Worm (Caenorhabditis elegans) whole organism, L3 larva: ENCODE data around the gene H29C22.1.

Experiments
- R02D3.7 ChIP-seq: fragments of 150-350 bp; optimal IDR thresholded peaks from 2 replicates; lab custom pipeline; 2014; ENCODE audit warnings: missing biosample characterization, missing genetic modification characterization
- ZK546.5 ChIP-seq: sonication (generic microtip); optimal IDR thresholded peaks from 2 replicates; lab custom pipeline; 2017; ENCODE audit warnings: missing biosample characterization, missing genetic modification characterization
- ama-1 ChIP-seq: fragments of 150-350 bp; optimal IDR thresholded peaks from 2 replicates; lab custom pipeline; 2018
- ceh-28 ChIP-seq: fragments of 150-350 bp; optimal IDR thresholded peaks from 2 replicates; lab custom pipeline; 2014; ENCODE audit warnings: missing biosample characterization, missing genetic modification reagents, missing genetic modification characterization
- ceh-9 ChIP-seq: sonication (generic microtip); optimal IDR thresholded peaks from 2 replicates; lab custom pipeline; 2018; ENCODE audit warnings: missing biosample characterization, missing genetic modification characterization
- daf-12 ChIP-seq: fragments of 150-350 bp; optimal IDR thresholded peaks from 2 replicates; lab custom pipeline; 2014; ENCODE audit warnings: missing biosample characterization, missing genetic modification reagents, missing genetic modification characterization
- egl-27 ChIP-seq: sonication (generic microtip); optimal IDR thresholded peaks from 4 replicates; lab custom pipeline; 2017; ENCODE audit warnings: missing biosample characterization, missing genetic modification reagents, missing genetic modification characterization
- elt-1 ChIP-seq: fragments of 150-350 bp; optimal IDR thresholded peaks from 2 replicates; lab custom pipeline; 2014; ENCODE audit warnings: missing biosample characterization, missing genetic modification characterization
- elt-2 ChIP-seq: sonication (generic microtip); optimal IDR thresholded peaks from 2 replicates; lab custom pipeline; 2016; ENCODE audit warnings: missing genetic modification reagents, mild to moderate bottlenecking, missing genetic modification characterization, missing compliant biosample characterization
- elt-3 ChIP-seq, 3 experiments: fragments of 150-350 bp in 1 of 3; sonication (generic microtip) in 2 of 3; optimal IDR thresholded peaks; 2 replicates in 2 of 3; 4 replicates in 1 of 3; lab custom pipeline; 2014 to 2017; ENCODE audit warnings: missing biosample characterization in 3 of 3, missing genetic modification characterization in 3 of 3
- eor-1 ChIP-seq, 2 experiments: fragments of 150-350 bp; optimal IDR thresholded peaks; 2 replicates each; lab custom pipeline; 2014 to 2018; ENCODE audit warnings: missing biosample characterization in 2 of 2, missing genetic modification characterization in 2 of 2
- fkh-2 ChIP-seq: fragments of 150-350 bp; optimal IDR thresholded peaks from 2 replicates; lab custom pipeline; 2014; ENCODE audit warnings: missing biosample characterization, missing genetic modification reagents, missing genetic modification characterization
- hmg-11 ChIP-seq: sonication (generic microtip); optimal IDR thresholded peaks from 2 replicates; lab custom pipeline; 2016; ENCODE audit warnings: missing genetic modification characterization, missing compliant biosample characterization
- jun-1 ChIP-seq: fragments of 150-350 bp; optimal IDR thresholded peaks from 2 replicates; lab custom pipeline; 2014; ENCODE audit warnings: missing biosample characterization, missing genetic modification reagents, missing genetic modification characterization
- lin-15B ChIP-seq: fragments of 150-350 bp; optimal IDR thresholded peaks from 2 replicates; lab custom pipeline; 2014; ENCODE audit warnings: missing biosample characterization, missing genetic modification characterization
- lin-39 ChIP-seq: fragments of 150-350 bp; optimal IDR thresholded peaks from 2 replicates; lab custom pipeline; 2018; ENCODE audit warnings: missing biosample characterization, missing genetic modification reagents, missing genetic modification characterization
- lsy-12 ChIP-seq: sonication (generic microtip); optimal IDR thresholded peaks from 2 replicates; lab custom pipeline; 2016; ENCODE audit warnings: mild to moderate bottlenecking, missing genetic modification characterization, missing compliant biosample characterization
- mdl-1 ChIP-seq: fragments of 150-350 bp; optimal IDR thresholded peaks from 2 replicates; lab custom pipeline; 2014; ENCODE audit warnings: missing biosample characterization, missing genetic modification characterization
- mml-1 ChIP-seq: fragments of 150-350 bp; sonication (generic microtip); optimal IDR thresholded peaks from 3 replicates; lab custom pipeline; 2014; ENCODE audit warnings: missing biosample characterization, missing genetic modification characterization
- nfya-1 ChIP-seq: sonication (generic microtip); optimal IDR thresholded peaks from 2 replicates; lab custom pipeline; 2017; ENCODE audit warnings: missing genetic modification characterization, mild to moderate bottlenecking, missing compliant biosample characterization, antibody characterized with exemption, moderate library complexity; ENCODE audit not compliant: insufficient read depth
- nhr-11 ChIP-seq: fragments of 150-350 bp; optimal IDR thresholded peaks from 2 replicates; lab custom pipeline; 2014; ENCODE audit warnings: missing biosample characterization, missing genetic modification characterization
- nhr-23 ChIP-seq: fragments of 150-350 bp; optimal IDR thresholded peaks from 2 replicates; lab custom pipeline; 2014; ENCODE audit warnings: missing biosample characterization, missing genetic modification reagents, missing genetic modification characterization
- nhr-25 ChIP-seq: sonication (generic microtip); optimal IDR thresholded peaks from 2 replicates; lab custom pipeline; 2017; ENCODE audit warnings: missing biosample characterization, missing genetic modification characterization
- nhr-43 ChIP-seq: sonication (generic microtip); optimal IDR thresholded peaks from 2 replicates; lab custom pipeline; 2016; ENCODE audit warnings: mild to moderate bottlenecking, missing genetic modification characterization, missing compliant biosample characterization; ENCODE audit not compliant: poor library complexity, severe bottlenecking
- nhr-77 ChIP-seq: fragments of 150-350 bp; optimal IDR thresholded peaks from 2 replicates; lab custom pipeline; 2014; ENCODE audit warnings: missing biosample characterization, missing genetic modification characterization
- pha-4 ChIP-seq: fragments of 150-350 bp; optimal IDR thresholded peaks from 2 replicates; lab custom pipeline; 2014; ENCODE audit warnings: missing biosample characterization, missing genetic modification reagents, missing genetic modification characterization
- pqm-1 ChIP-seq: fragments of 150-350 bp; optimal IDR thresholded peaks from 2 replicates; lab custom pipeline; 2017; ENCODE audit warnings: missing biosample characterization, missing genetic modification characterization, inconsistent platforms
- sea-2 ChIP-seq: fragments of 150-350 bp; sonication (generic microtip); optimal IDR thresholded peaks from 4 replicates; lab custom pipeline; 2014; ENCODE audit warnings: missing biosample characterization, missing genetic modification reagents, missing genetic modification characterization
- zag-1 ChIP-seq: fragments of 150-350 bp; optimal IDR thresholded peaks from 2 replicates; lab custom pipeline; 2014; ENCODE audit warnings: missing biosample characterization, missing genetic modification characterization

H29C22.1 gene

ce11 chrX:9324962-9325361, 13.8 kb upstream of the H29C22.1 start:
- TF ChIP-seq ama-1, result no peak
- TF ChIP-seq lsy-12 (tag; lab: Kevin White, UChicago), result no peak
- no peak for TF ChIP-seq ceh-9 (tag; lab: Kevin White, UChicago)
- no peak for TF ChIP-seq mdl-1
- TF ChIP-seq zag-1, result no peak
- TF ChIP-seq elt-1 (tag; lab: Kevin White, UChicago), result no peak
- no peak for TF ChIP-seq eor-1 (tag; optimal IDR thresholded peaks at IDR 0.05; lab: Kevin White, UChicago)
- no peak for TF ChIP-seq lin-39 (tag; lab: Kevin White, UChicago)
- TF ChIP-seq nhr-25, result no peak

ce11 chrX:9319080-9319479, 8.0 kb upstream of the H29C22.1 start, which contains the start of gene npr-7:
Gene npr-7, minus strand, starts transcription at chrX:9319180.
- TF ChIP-seq lin-39 (tag; lab: Kevin White, UChicago) (no peak), pha-4 (tag; lab: Kevin White, UChicago) (no peak), nhr-43 (tag; lab: Kevin White, UChicago) (no peak), nfya-1 (tag; lab: Kevin White, UChicago) (no peak), pqm-1 (tag; lab: Kevin White, UChicago) (no peak), nhr-23 (tag; lab: Kevin White, UChicago) (no peak), nhr-11 (no peak), zag-1 (no peak), lsy-12 (tag; lab: Kevin White, UChicago) (no peak), ZK546.5 (tag; lab: Kevin White, UChicago) (no peak), fkh-2 (tag; lab: Kevin White, UChicago) (no peak), sea-2 (GFP tag; lab: Kevin White, UChicago) (no peak), mml-1 (tag; lab: Kevin White, UChicago) (no peak), jun-1 (no peak), elt-2 (tag; lab: Kevin White, UChicago) (no peak), nhr-77 (no peak), eor-1 (tag; optimal IDR thresholded peaks at IDR 0.05; lab: Kevin White, UChicago) (no peak), elt-1 (tag; lab: Kevin White, UChicago) (no peak)

- TF ChIP-seq elt-3 (tag; optimal IDR thresholded peaks at IDR 0.05; lab: Kevin White, UChicago), result no peak
Observed at ce11 chrX:9314397-9314796, 3.3 kb upstream of the H29C22.1 start, which contains the start of gene ttr-38. Gene ttr-38, minus strand, starts transcription at chrX:9314497.

- TF ChIP-seq nhr-25 (no peak), lin-15B (tag; lab: Kevin White, UChicago) (no peak)
Observed at ce11 chrX:9303422-9303821, 7.7 kb downstream of the H29C22.1 start, which contains the start of gene tmc-2. Gene tmc-2, plus strand, starts transcription at chrX:9303722.

ce11 chrX:9302763-9303162, 8.4 kb downstream of the H29C22.1 start:
- no peak for TF ChIP-seq lsy-12 (tag; lab: Kevin White, UChicago)
- no peak for TF ChIP-seq nhr-43 (tag; lab: Kevin White, UChicago)
- no peak for TF ChIP-seq daf-12 (tag; lab: Kevin White, UChicago)
- no peak for TF ChIP-seq ceh-9 (tag; lab: Kevin White, UChicago)
- TF ChIP-seq hmg-11, result no peak

ce11 chrX:9300379-9300778, 10.7 kb downstream of the H29C22.1 start:
- TF ChIP-seq egl-27 (no peak), nfya-1 (tag; lab: Kevin White, UChicago) (peak; percentile 45)

ce11 chrX:9298846-9299245, 12.3 kb downstream of the H29C22.1 start, which contains the start of gene B0416.2:
Gene B0416.2, plus strand, starts transcription at chrX:9299146.
- no peak for TF ChIP-seq elt-3 (tag; optimal IDR thresholded peaks at IDR 0.05; lab: Kevin White, UChicago)
- TF ChIP-seq ama-1, result no peak
- no peak for TF ChIP-seq ceh-28 (tag; lab: Kevin White, UChicago)
- TF ChIP-seq R02D3.7 (tag; lab: Kevin White, UChicago), result no peak
